Fruit fly (Drosophila melanogaster) whole organism, embryonic: ENCODE results near the gene CG34265.

ENCODE experiments used
- Atf3 ChIP-seq: fragments of 200-800 bp; sonication (Bioruptor generic); optimal IDR thresholded peaks from 3 replicates; lab custom pipeline; 2016; ENCODE audit warnings: missing biosample characterization, missing genetic modification characterization
- CG11696 ChIP-seq: fragments of 200-800 bp; sonication (Bioruptor generic); IDR thresholded peaks from 2 replicates; pipeline ENCODE4 v1.3.6; 2022; ENCODE audit warnings: missing biosample characterization, missing genetic modification characterization
- CG12155 ChIP-seq: fragments of 200-800 bp; sonication (Bioruptor generic); optimal IDR thresholded peaks from 3 replicates; lab custom pipeline; 2016; ENCODE audit warnings: missing biosample characterization, missing genetic modification characterization
- CG12219 ChIP-seq: fragments of 200-800 bp; sonication (Bioruptor generic); optimal IDR thresholded peaks from 3 replicates; lab custom pipeline; 2018; ENCODE audit warnings: missing biosample characterization, mild to moderate bottlenecking, missing genetic modification characterization
- CG15073 ChIP-seq: fragments of 200-800 bp; sonication (Bioruptor generic); optimal IDR thresholded peaks from 2 replicates; lab custom pipeline; 2016; ENCODE audit warnings: missing biosample characterization, missing genetic modification characterization
- CG15269 ChIP-seq: fragments of 200-800 bp; sonication (Bioruptor generic); optimal IDR thresholded peaks from 2 replicates; lab custom pipeline; 2018; ENCODE audit warnings: missing biosample characterization, mild to moderate bottlenecking, missing genetic modification characterization, moderate library complexity
- CG17186 ChIP-seq: fragments of 200-800 bp; sonication (Bioruptor generic); optimal IDR thresholded peaks from 3 replicates; lab custom pipeline; 2017; ENCODE audit warnings: missing biosample characterization, missing genetic modification reagents, missing genetic modification characterization
- CG17361 ChIP-seq: fragments of 200-800 bp; sonication (Bioruptor generic); IDR thresholded peaks from 3 replicates; pipeline ENCODE4 v1.3.6; 2022; ENCODE audit warnings: missing biosample characterization, missing genetic modification characterization
- CG17829 ChIP-seq: fragments of 200-800 bp; optimal IDR thresholded peaks from 2 replicates; lab custom pipeline; 2019; ENCODE audit warnings: missing biosample characterization, mild to moderate bottlenecking, missing genetic modification characterization, moderate library complexity
- CG2120 ChIP-seq: fragments of 200-800 bp; sonication (Bioruptor generic); optimal IDR thresholded peaks from 3 replicates; lab custom pipeline; 2016; ENCODE audit warnings: missing biosample characterization, missing genetic modification characterization
- CG2678 ChIP-seq: fragments of 200-800 bp; sonication (Bioruptor generic); optimal IDR thresholded peaks from 3 replicates; lab custom pipeline; 2019; ENCODE audit warnings: missing biosample characterization, mild to moderate bottlenecking, missing genetic modification characterization, moderate library complexity
- CG3281 ChIP-seq: fragments of 200-800 bp; sonication (Bioruptor generic); optimal IDR thresholded peaks from 3 replicates; lab custom pipeline; 2017; ENCODE audit warnings: missing biosample characterization, mild to moderate bottlenecking, missing genetic modification characterization
- CG3847 ChIP-seq: fragments of 200-800 bp; sonication (Bioruptor generic); IDR thresholded peaks from 2 replicates; pipeline ENCODE4 v1.3.6; 2022; ENCODE audit warnings: missing biosample characterization, missing genetic modification characterization
- CG4282 ChIP-seq: fragments of 200-800 bp; sonication (Bioruptor generic); optimal IDR thresholded peaks from 2 replicates; lab custom pipeline; 2016; ENCODE audit warnings: missing biosample characterization, missing genetic modification characterization
- CG6272 ChIP-seq: fragments of 200-800 bp; sonication (Bioruptor generic); IDR thresholded peaks from 2 replicates; pipeline ENCODE4 v1.3.6; 2022; ENCODE audit warnings: missing biosample characterization, missing genetic modification characterization
- CG7271 ChIP-seq: fragments of 200-800 bp; sonication (Bioruptor generic); optimal IDR thresholded peaks from 2 replicates; lab custom pipeline; 2018; ENCODE audit warnings: missing biosample characterization, mild to moderate bottlenecking, missing genetic modification characterization, moderate library complexity
- Dip2 ChIP-seq: fragments of 200-800 bp; sonication (Bioruptor generic); IDR thresholded peaks from 2 replicates; pipeline ENCODE4 v1.3.6; 2022; ENCODE audit warnings: missing biosample characterization, missing genetic modification characterization
- Doc2 ChIP-seq: fragments of 200-800 bp; sonication (Bioruptor generic); IDR thresholded peaks from 2 replicates; pipeline ENCODE4 v1.3.6; 2022; ENCODE audit warnings: missing biosample characterization, missing genetic modification characterization
- Fer3 ChIP-seq: fragments of 200-800 bp; sonication (Bioruptor generic); optimal IDR thresholded peaks from 2 replicates; lab custom pipeline; 2018; ENCODE audit warnings: missing biosample characterization, mild to moderate bottlenecking, missing genetic modification characterization, moderate library complexity
- Gsc ChIP-seq: fragments of 200-800 bp; sonication (Bioruptor generic); IDR thresholded peaks from 2 replicates; pipeline ENCODE4 v1.3.6; 2022; ENCODE audit warnings: missing biosample characterization, missing genetic modification characterization
- Gug ChIP-seq: fragments of 200-800 bp; sonication (Bioruptor generic); IDR thresholded peaks from 4 replicates; pipeline ENCODE4 v1.3.6; 2022; ENCODE audit warnings: missing biosample characterization, missing genetic modification characterization
- HLH54F ChIP-seq: fragments of 200-800 bp; sonication (Bioruptor generic); optimal IDR thresholded peaks from 3 replicates; lab custom pipeline; 2016; ENCODE audit warnings: missing biosample characterization, missing genetic modification characterization
- Lpt ChIP-seq: fragments of >200 bp; optimal IDR thresholded peaks from 2 replicates; lab custom pipeline; 2018; ENCODE audit warnings: missing biosample characterization, missing genetic modification characterization
- Myb ChIP-seq: fragments of 200-800 bp; sonication (Bioruptor generic); optimal IDR thresholded peaks from 2 replicates; lab custom pipeline; 2016; ENCODE audit warnings: missing biosample characterization, missing genetic modification characterization
- NK7.1 ChIP-seq: fragments of 200-800 bp; sonication (Bioruptor generic); optimal IDR thresholded peaks from 3 replicates; lab custom pipeline; 2016; ENCODE audit warnings: missing biosample characterization, missing genetic modification characterization
- Vsx1 ChIP-seq: fragments of 200-800 bp; sonication (Bioruptor generic); optimal IDR thresholded peaks from 2 replicates; lab custom pipeline; 2017; ENCODE audit warnings: missing biosample characterization, mild to moderate bottlenecking, missing genetic modification characterization, missing genetic modification reagents
- amos ChIP-seq: fragments of 200-800 bp; sonication (Bioruptor generic); IDR thresholded peaks from 2 replicates; pipeline ENCODE4 v1.3.6; 2022; ENCODE audit warnings: missing biosample characterization, missing genetic modification characterization; ENCODE audit not compliant: partially characterized antibody
- ap ChIP-seq: fragments of 200-800 bp; sonication (Bioruptor generic); IDR thresholded peaks from 2 replicates; pipeline ENCODE4 v1.3.6; 2022; ENCODE audit warnings: missing biosample characterization, missing genetic modification characterization
- bcd ChIP-seq: fragments of 200-800 bp; sonication (Bioruptor generic); optimal IDR thresholded peaks from 2 replicates; lab custom pipeline; 2017; ENCODE audit warnings: missing biosample characterization, mild to moderate bottlenecking, missing genetic modification characterization
- caup ChIP-seq: fragments of 200-800 bp; sonication (Bioruptor generic); optimal IDR thresholded peaks from 3 replicates; lab custom pipeline; 2017; ENCODE audit warnings: missing biosample characterization, mild to moderate bottlenecking, missing genetic modification characterization, moderate library complexity; ENCODE audit not compliant: severe bottlenecking
- corto ChIP-seq: fragments of 200-800 bp; sonication (Bioruptor generic); optimal IDR thresholded peaks from 2 replicates; lab custom pipeline; 2016; ENCODE audit warnings: missing biosample characterization, mild to moderate bottlenecking, missing genetic modification characterization, moderate library complexity
- ftz-f1 ChIP-seq: fragments of 200-800 bp; sonication (Bioruptor generic); optimal IDR thresholded peaks from 2 replicates; lab custom pipeline; 2016; ENCODE audit warnings: missing biosample characterization, missing genetic modification characterization
- gfzf ChIP-seq: fragments of 200-800 bp; sonication (Bioruptor generic); optimal IDR thresholded peaks from 2 replicates; lab custom pipeline; 2016; ENCODE audit warnings: missing biosample characterization, mild to moderate bottlenecking, missing genetic modification characterization, moderate library complexity
- jigr1 ChIP-seq: fragments of 200-800 bp; sonication (Bioruptor generic); IDR thresholded peaks from 3 replicates; pipeline ENCODE4 v1.3.6; 2022; ENCODE audit warnings: missing biosample characterization, missing genetic modification characterization
- kah ChIP-seq: fragments of 200-800 bp; sonication (Bioruptor generic); optimal IDR thresholded peaks from 2 replicates; lab custom pipeline; 2018; ENCODE audit warnings: missing biosample characterization, mild to moderate bottlenecking, missing genetic modification characterization
- kay ChIP-seq: fragments of 200-800 bp; sonication (Bioruptor generic); optimal IDR thresholded peaks from 2 replicates; lab custom pipeline; 2016; ENCODE audit warnings: missing biosample characterization, missing genetic modification characterization
- knrl ChIP-seq: fragments of 200-800 bp; sonication (Bioruptor generic); IDR thresholded peaks from 3 replicates; pipeline ENCODE4 v1.3.6; 2022; ENCODE audit warnings: missing biosample characterization, missing genetic modification characterization; ENCODE audit not compliant: partially characterized antibody
- lola ChIP-seq, 3 experiments: fragments of >200 bp in 2 of 3; fragments of 200-800 bp in 1 of 3; sonication (Bioruptor generic) in 1 of 3; optimal IDR thresholded peaks; 2 replicates each; lab custom pipeline; 2017 to 2019; ENCODE audit warnings: missing biosample characterization in 3 of 3, missing genetic modification characterization in 3 of 3, mild to moderate bottlenecking in 1 of 3, moderate library complexity in 1 of 3
- p53 ChIP-seq: fragments of 200-800 bp; sonication (Bioruptor generic); optimal IDR thresholded peaks from 2 replicates; lab custom pipeline; 2016; ENCODE audit warnings: missing biosample characterization, missing genetic modification characterization
- pros ChIP-seq: fragments of 200-800 bp; sonication (Bioruptor generic); optimal IDR thresholded peaks from 3 replicates; lab custom pipeline; 2019; ENCODE audit warnings: missing biosample characterization, mild to moderate bottlenecking, missing genetic modification characterization, moderate library complexity
- run ChIP-seq: fragments of 200-800 bp; sonication (Bioruptor generic); optimal IDR thresholded peaks from 3 replicates; lab custom pipeline; 2018; ENCODE audit warnings: missing biosample characterization, mild to moderate bottlenecking, missing genetic modification characterization
- scrt ChIP-seq: fragments of 200-800 bp; sonication (Bioruptor generic); optimal IDR thresholded peaks from 2 replicates; lab custom pipeline; 2018; ENCODE audit warnings: missing biosample characterization, mild to moderate bottlenecking, missing genetic modification characterization, moderate library complexity
- sr ChIP-seq: fragments of 200-800 bp; sonication (Bioruptor generic); IDR thresholded peaks from 3 replicates; pipeline ENCODE4 v1.3.6; 2022; ENCODE audit warnings: missing biosample characterization, missing genetic modification characterization
- ssp ChIP-seq: fragments of 200-800 bp; sonication (Bioruptor generic); IDR thresholded peaks from 2 replicates; pipeline ENCODE4 v1.3.6; 2022; ENCODE audit warnings: missing biosample characterization, missing genetic modification characterization
- stc ChIP-seq: fragments of 200-800 bp; sonication (Bioruptor generic); IDR thresholded peaks from 2 replicates; pipeline ENCODE4 v1.3.6; 2022; ENCODE audit warnings: missing biosample characterization, missing genetic modification characterization
- tgo ChIP-seq: fragments of 200-800 bp; sonication (Bioruptor generic); IDR thresholded peaks from 3 replicates; pipeline ENCODE4 v1.3.6; 2022; ENCODE audit warnings: missing biosample characterization, missing genetic modification characterization
- twi ChIP-seq: fragments of 200-800 bp; optimal IDR thresholded peaks from 2 replicates; lab custom pipeline; 2019; ENCODE audit warnings: missing biosample characterization, mild to moderate bottlenecking, missing genetic modification characterization, moderate library complexity
- vfl ChIP-seq: fragments of 200-800 bp; sonication (Bioruptor generic); optimal IDR thresholded peaks from 2 replicates; lab custom pipeline; 2016; ENCODE audit warnings: missing biosample characterization, missing genetic modification characterization
- wek ChIP-seq: fragments of 200-800 bp; sonication (Bioruptor generic); optimal IDR thresholded peaks from 3 replicates; lab custom pipeline; 2018; ENCODE audit warnings: missing biosample characterization, mild to moderate bottlenecking, missing genetic modification characterization, moderate library complexity
- zen2 ChIP-seq: fragments of 200-800 bp; sonication (Bioruptor generic); IDR thresholded peaks from 3 replicates; pipeline ENCODE4 v1.3.6; 2022; ENCODE audit warnings: missing biosample characterization, missing genetic modification characterization; ENCODE audit not compliant: partially characterized antibody
- zf30C ChIP-seq: fragments of 200-800 bp; sonication (Bioruptor generic); optimal IDR thresholded peaks from 3 replicates; lab custom pipeline; 2018; ENCODE audit warnings: missing biosample characterization, mild to moderate bottlenecking, missing genetic modification characterization
- zfh1 ChIP-seq: fragments of 200-800 bp; sonication (Bioruptor generic); IDR thresholded peaks from 3 replicates; pipeline ENCODE4 v1.3.6; 2022; ENCODE audit warnings: missing biosample characterization, missing genetic modification characterization

Gene CG34265

DNA sequence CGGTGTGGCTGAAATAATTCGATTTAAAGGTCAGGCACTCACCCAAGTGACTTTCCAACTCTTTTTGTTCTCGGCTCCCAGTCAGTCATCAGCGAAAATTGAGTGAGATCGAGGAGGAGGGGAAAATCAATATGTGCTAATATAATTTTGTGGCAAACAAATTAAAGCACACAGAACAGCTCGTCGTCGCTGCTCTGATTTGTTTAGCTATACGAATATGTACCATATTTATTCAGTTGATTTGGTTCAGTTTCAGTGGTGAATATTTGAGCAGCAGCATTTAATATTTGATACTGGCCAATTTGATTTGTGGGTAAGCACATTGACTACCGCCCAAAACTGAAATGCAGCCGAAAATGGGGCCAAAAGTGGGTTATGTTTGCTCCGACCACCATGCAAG lies 37.2 kb downstream of the CG34265 start (continued):
- TF ChIP-seq ap (GFP tag; lab: Robert Waterston, UW): no peak
- no peak for TF ChIP-seq Lpt (GFP tag; lab: Kevin White, UChicago)
- peak; percentile 6 for TF ChIP-seq CG15269
- peak; percentile 31 for TF ChIP-seq kay
- TF ChIP-seq corto (GFP tag; lab: Kevin White, UChicago): no peak
- TF ChIP-seq CG4282: no peak
- TF ChIP-seq run: no peak
- TF ChIP-seq bcd (GFP tag; lab: Kevin White, UChicago): no peak
- TF ChIP-seq tgo: no peak
- TF ChIP-seq amos (GFP tag; lab: Robert Waterston, UW): no peak
- TF ChIP-seq CG2678: peak; percentile 60
- peak; percentile 9 for TF ChIP-seq HLH54F (GFP tag; lab: Kevin White, UChicago)
- TF ChIP-seq ssp (GFP tag; lab: Robert Waterston, UW): no peak
- TF ChIP-seq scrt (GFP tag; lab: Kevin White, UChicago): no peak
- no peak for TF ChIP-seq CG11696 (GFP tag; lab: Robert Waterston, UW)
- no peak for TF ChIP-seq Dip2 (GFP tag; lab: Robert Waterston, UW)
- no peak for TF ChIP-seq Gug (GFP tag; lab: Robert Waterston, UW)
- TF ChIP-seq lola (GFP tag; optimal IDR thresholded peaks at IDR 0.05; lab: Kevin White, UChicago): peak in 1 of 3 experiments; percentile 49
- TF ChIP-seq CG2120 (GFP tag; lab: Kevin White, UChicago): no peak
- no peak for TF ChIP-seq wek (GFP tag; lab: Kevin White, UChicago)
- no peak for TF ChIP-seq CG17361 (GFP tag; lab: Robert Waterston, UW)
- TF ChIP-seq CG17186 (GFP tag; lab: Kevin White, UChicago): peak; percentile 3
- no peak for TF ChIP-seq Doc2
- TF ChIP-seq zf30C (GFP tag; lab: Kevin White, UChicago): no peak
- TF ChIP-seq CG15073: no peak
- peak; percentile 45; the same call in 1 of the 3 replicates for TF ChIP-seq zfh1
- no peak for TF ChIP-seq Fer3 (tag; lab: Kevin White, UChicago)
- peak; percentile 68 for TF ChIP-seq caup (GFP tag; lab: Kevin White, UChicago)
- TF ChIP-seq Myb (GFP tag; lab: Kevin White, UChicago): no peak
- no peak for TF ChIP-seq gfzf
- TF ChIP-seq knrl: no peak
- no peak for TF ChIP-seq Atf3 (GFP tag; lab: Kevin White, UChicago)
- TF ChIP-seq vfl (GFP tag; lab: Kevin White, UChicago): no peak
- no peak for TF ChIP-seq twi (tag; lab: Kevin White, UChicago)
- no peak for TF ChIP-seq CG6272
- TF ChIP-seq sr (GFP tag; lab: Robert Waterston, UW): no peak
- no peak for TF ChIP-seq Gsc
- no peak for TF ChIP-seq CG7271 (tag; lab: Kevin White, UChicago)
- TF ChIP-seq CG12155 (GFP tag; lab: Kevin White, UChicago): no peak
- no peak for TF ChIP-seq CG17829
- TF ChIP-seq CG3281 (GFP tag; lab: Kevin White, UChicago): peak; percentile 55
- no peak for TF ChIP-seq ftz-f1 (GFP tag; lab: Kevin White, UChicago)
- no peak for TF ChIP-seq p53 (GFP tag; lab: Kevin White, UChicago)
- TF ChIP-seq kah: no peak
- TF ChIP-seq jigr1 (GFP tag; lab: Robert Waterston, UW): no peak
- no peak for TF ChIP-seq zen2 (GFP tag; lab: Robert Waterston, UW)
- no peak for TF ChIP-seq stc (GFP tag; lab: Robert Waterston, UW)
- no peak for TF ChIP-seq CG3847 (GFP tag; lab: Robert Waterston, UW)
- TF ChIP-seq NK7.1: peak; percentile 19
- no peak for TF ChIP-seq pros (GFP tag; lab: Kevin White, UChicago)
- peak; percentile 11 for TF ChIP-seq Vsx1
- TF ChIP-seq CG12219 (GFP tag; lab: Kevin White, UChicago): peak; percentile 21
